Fruit fly (Drosophila melanogaster) whole organism, embryonic: Measurements from ENCODE around the gene Lsp2.

ENCODE experiments used
- CG1024 ChIP-seq: fragments of 200-800 bp; sonication (Bioruptor generic); IDR thresholded peaks from 2 replicates; pipeline ENCODE4 v1.3.6; 2022; ENCODE audit warnings: missing biosample characterization, missing genetic modification characterization
- CG11696 ChIP-seq: fragments of 200-800 bp; sonication (Bioruptor generic); IDR thresholded peaks from 2 replicates; pipeline ENCODE4 v1.3.6; 2022; ENCODE audit warnings: missing biosample characterization, missing genetic modification characterization
- CG12071 ChIP-seq: fragments of 200-800 bp; sonication (Bioruptor generic); optimal IDR thresholded peaks from 3 replicates; lab custom pipeline; 2018; ENCODE audit warnings: missing biosample characterization, mild to moderate bottlenecking, missing genetic modification characterization
- CG1233 ChIP-seq: fragments of 200-800 bp; sonication (Bioruptor generic); optimal IDR thresholded peaks from 4 replicates; lab custom pipeline; 2018; ENCODE audit warnings: missing biosample characterization, mild to moderate bottlenecking, missing genetic modification characterization
- CG13123 ChIP-seq: fragments of 200-800 bp; sonication (Bioruptor generic); optimal IDR thresholded peaks from 2 replicates; lab custom pipeline; 2016; ENCODE audit warnings: missing biosample characterization, missing genetic modification characterization
- CG14710 ChIP-seq: fragments of 200-800 bp; sonication (Bioruptor generic); optimal IDR thresholded peaks from 3 replicates; lab custom pipeline; 2019; ENCODE audit warnings: missing biosample characterization, mild to moderate bottlenecking, missing genetic modification characterization, moderate library complexity
- CG16863 ChIP-seq: fragments of 200-800 bp; sonication (Bioruptor generic); optimal IDR thresholded peaks from 3 replicates; lab custom pipeline; 2016; ENCODE audit warnings: missing biosample characterization, missing genetic modification characterization
- CG17359 ChIP-seq: fragments of 200-800 bp; sonication (Bioruptor generic); optimal IDR thresholded peaks from 3 replicates; lab custom pipeline; 2018; ENCODE audit warnings: missing biosample characterization, mild to moderate bottlenecking, missing genetic modification characterization, moderate library complexity
- CG17802 ChIP-seq: fragments of 200-800 bp; sonication (Bioruptor generic); optimal IDR thresholded peaks from 2 replicates; lab custom pipeline; 2018; ENCODE audit warnings: missing biosample characterization, mild to moderate bottlenecking, missing genetic modification characterization, moderate library complexity
- CG18011 ChIP-seq: fragments of 200-800 bp; sonication (Bioruptor generic); optimal IDR thresholded peaks from 2 replicates; lab custom pipeline; 2017; ENCODE audit warnings: missing biosample characterization, missing genetic modification characterization, mild to moderate bottlenecking, moderate library complexity, missing genotype
- CG18599 ChIP-seq: fragments of 200-800 bp; sonication (Bioruptor generic); optimal IDR thresholded peaks from 3 replicates; lab custom pipeline; 2017; ENCODE audit warnings: missing biosample characterization, missing genetic modification characterization, mild to moderate bottlenecking, moderate library complexity, missing genetic modification reagents
- CG2116 ChIP-seq: fragments of 200-800 bp; sonication (Bioruptor generic); optimal IDR thresholded peaks from 3 replicates; lab custom pipeline; 2018; ENCODE audit warnings: missing biosample characterization, mild to moderate bottlenecking, missing genetic modification characterization
- CG30020 ChIP-seq: fragments of 200-800 bp; optimal IDR thresholded peaks from 2 replicates; lab custom pipeline; 2019; ENCODE audit warnings: missing biosample characterization, mild to moderate bottlenecking, missing genetic modification characterization, moderate library complexity
- CG30403 ChIP-seq: fragments of 200-800 bp; sonication (Bioruptor generic); optimal IDR thresholded peaks from 3 replicates; lab custom pipeline; 2016; ENCODE audit warnings: missing biosample characterization, missing genetic modification characterization
- CG32767 ChIP-seq: fragments of 200-800 bp; sonication (Bioruptor generic); IDR thresholded peaks from 2 replicates; pipeline ENCODE4 v1.3.6; 2022; ENCODE audit warnings: missing biosample characterization, missing genetic modification characterization
- CG32772 ChIP-seq: fragments of 200-800 bp; sonication (Bioruptor generic); IDR thresholded peaks from 2 replicates; pipeline ENCODE4 v1.3.6; 2022; ENCODE audit warnings: missing biosample characterization, missing genetic modification characterization
- CG3407 ChIP-seq: fragments of 200-800 bp; sonication (Bioruptor generic); optimal IDR thresholded peaks from 2 replicates; lab custom pipeline; 2018; ENCODE audit warnings: missing biosample characterization, mild to moderate bottlenecking, missing genetic modification characterization
- CG43689 ChIP-seq: fragments of 200-800 bp; sonication (Bioruptor generic); IDR thresholded peaks from 2 replicates; pipeline ENCODE4 v1.3.6; 2022; ENCODE audit warnings: missing biosample characterization, missing genetic modification characterization
- CG4404 ChIP-seq: fragments of 200-800 bp; sonication (Bioruptor generic); IDR thresholded peaks from 2 replicates; pipeline ENCODE4 v1.3.6; 2022; ENCODE audit warnings: missing biosample characterization, missing genetic modification characterization
- CG6813 ChIP-seq: fragments of 200-800 bp; sonication (Bioruptor generic); optimal IDR thresholded peaks from 2 replicates; lab custom pipeline; 2017; ENCODE audit warnings: missing biosample characterization, missing genetic modification characterization, mild to moderate bottlenecking, moderate library complexity, missing genetic modification reagents
- D ChIP-seq, 2 experiments: fragments of 200-800 bp in 1 of 2; fragments of >200 bp in 1 of 2; sonication (Bioruptor generic) in 1 of 2; optimal IDR thresholded peaks; 2 replicates in 1 of 2; 3 replicates in 1 of 2; lab custom pipeline; 2017; ENCODE audit warnings: mild to moderate bottlenecking in 1 of 2, missing biosample characterization in 1 of 2, missing genetic modification characterization in 1 of 2, missing genetic modification reagents in 1 of 2
- Drgx ChIP-seq: fragments of 200-800 bp; sonication (Bioruptor generic); IDR thresholded peaks from 2 replicates; pipeline ENCODE4 v1.3.6; 2022; ENCODE audit warnings: missing biosample characterization, missing genetic modification characterization
- ERR ChIP-seq: fragments of 200-800 bp; sonication (Bioruptor generic); optimal IDR thresholded peaks from 2 replicates; lab custom pipeline; 2016; ENCODE audit warnings: missing biosample characterization, missing genetic modification characterization
- Ets97D ChIP-seq: fragments of 200-800 bp; sonication (Bioruptor generic); optimal IDR thresholded peaks from 3 replicates; lab custom pipeline; 2016; ENCODE audit warnings: missing biosample characterization, missing genetic modification characterization
- HLH3B ChIP-seq: fragments of 200-800 bp; sonication (Bioruptor generic); IDR thresholded peaks from 2 replicates; pipeline ENCODE4 v1.3.6; 2022; ENCODE audit warnings: missing biosample characterization, missing genetic modification characterization
- Hey ChIP-seq: fragments of 200-800 bp; sonication (Bioruptor generic); optimal IDR thresholded peaks from 3 replicates; lab custom pipeline; 2018; ENCODE audit warnings: missing biosample characterization, mild to moderate bottlenecking, missing genetic modification characterization
- HmgD ChIP-seq: fragments of 200-800 bp; sonication (Bioruptor generic); optimal IDR thresholded peaks from 3 replicates; lab custom pipeline; 2016; ENCODE audit warnings: missing biosample characterization, missing genetic modification characterization
- NfI ChIP-seq: fragments of 200-800 bp; sonication (Bioruptor generic); optimal IDR thresholded peaks from 3 replicates; lab custom pipeline; 2018; ENCODE audit warnings: missing biosample characterization, mild to moderate bottlenecking, missing genetic modification characterization, moderate library complexity
- Pdp1 ChIP-seq, 2 experiments: fragments of 200-800 bp; sonication (Bioruptor generic); optimal IDR thresholded peaks; 3 replicates each; lab custom pipeline; 2016; ENCODE audit warnings: missing biosample characterization in 2 of 2, missing genetic modification characterization in 2 of 2, mild to moderate bottlenecking in 1 of 2, moderate library complexity in 1 of 2
- Sox100B ChIP-seq: fragments of 200-800 bp; sonication (Bioruptor generic); optimal IDR thresholded peaks from 3 replicates; lab custom pipeline; 2018; ENCODE audit warnings: missing biosample characterization, mild to moderate bottlenecking, missing genetic modification characterization
- Sox102F ChIP-seq: fragments of 200-800 bp; sonication (Bioruptor generic); optimal IDR thresholded peaks from 2 replicates; lab custom pipeline; 2018; ENCODE audit warnings: missing biosample characterization, mild to moderate bottlenecking, missing genetic modification characterization, moderate library complexity
- Stat92E ChIP-seq, 3 experiments: fragments of >200 bp in 2 of 3; fragments of 200-800 bp in 1 of 3; sonication (Bioruptor generic) in 1 of 3; optimal IDR thresholded peaks; 2 replicates each; lab custom pipeline; 2017 to 2019; ENCODE audit warnings: missing biosample characterization in 3 of 3, missing genetic modification characterization in 3 of 3, mild to moderate bottlenecking in 1 of 3, moderate library complexity in 1 of 3
- Usf ChIP-seq: fragments of 200-800 bp; sonication (Bioruptor generic); optimal IDR thresholded peaks from 2 replicates; lab custom pipeline; 2017; ENCODE audit warnings: missing genotype, missing biosample characterization, missing genetic modification characterization
- abd-A ChIP-seq: fragments of 200-800 bp; sonication (Bioruptor generic); optimal IDR thresholded peaks from 3 replicates; lab custom pipeline; 2019; ENCODE audit warnings: missing biosample characterization, mild to moderate bottlenecking, missing genetic modification characterization, moderate library complexity
- bab2 ChIP-seq: fragments of 200-800 bp; sonication (Bioruptor generic); optimal IDR thresholded peaks from 2 replicates; lab custom pipeline; 2016; ENCODE audit warnings: missing biosample characterization, missing genetic modification characterization
- bsh ChIP-seq, 2 experiments: fragments of 200-800 bp; sonication (Bioruptor generic); optimal IDR thresholded peaks; 2 replicates each; lab custom pipeline; 2017 to 2018; ENCODE audit warnings: mild to moderate bottlenecking in 2 of 2, missing biosample characterization in 2 of 2, missing genetic modification characterization in 2 of 2, moderate library complexity in 1 of 2
- btn ChIP-seq: fragments of 200-800 bp; sonication (Bioruptor generic); optimal IDR thresholded peaks from 2 replicates; lab custom pipeline; 2016; ENCODE audit warnings: missing biosample characterization, missing genetic modification characterization
- cad ChIP-seq: fragments of >200 bp; optimal IDR thresholded peaks from 2 replicates; lab custom pipeline; 2017; ENCODE audit warnings: missing biosample characterization, missing genetic modification characterization
- cas ChIP-seq: fragments of 200-800 bp; sonication (Bioruptor generic); IDR thresholded peaks from 2 replicates; pipeline ENCODE4 v1.3.6; 2022; ENCODE audit warnings: missing biosample characterization, missing genetic modification characterization
- corto ChIP-seq: fragments of 200-800 bp; sonication (Bioruptor generic); optimal IDR thresholded peaks from 2 replicates; lab custom pipeline; 2016; ENCODE audit warnings: missing biosample characterization, mild to moderate bottlenecking, missing genetic modification characterization, moderate library complexity
- ftz-f1 ChIP-seq: fragments of 200-800 bp; sonication (Bioruptor generic); optimal IDR thresholded peaks from 2 replicates; lab custom pipeline; 2016; ENCODE audit warnings: missing biosample characterization, missing genetic modification characterization
- gt ChIP-seq: fragments of 200-800 bp; sonication (Bioruptor generic); IDR thresholded peaks from 2 replicates; pipeline ENCODE4 v1.3.6; 2022; ENCODE audit warnings: missing biosample characterization, missing genetic modification characterization
- hkb ChIP-seq, 2 experiments: fragments of 200-800 bp in 1 of 2; fragments of >200 bp in 1 of 2; sonication (Bioruptor generic) in 1 of 2; IDR thresholded peaks in 1 of 2; optimal IDR thresholded peaks in 1 of 2; 2 replicates each; pipeline versions ENCODE4 v1.3.6 to Lab custom; 2017 to 2022; ENCODE audit warnings: missing biosample characterization in 1 of 2, missing genetic modification characterization in 1 of 2
- klu ChIP-seq: fragments of 200-800 bp; sonication (Bioruptor generic); IDR thresholded peaks from 2 replicates; pipeline ENCODE4 v1.3.6; 2022; ENCODE audit warnings: missing biosample characterization, missing genetic modification characterization
- lab ChIP-seq: fragments of 200-800 bp; sonication (Bioruptor generic); optimal IDR thresholded peaks from 3 replicates; lab custom pipeline; 2017; ENCODE audit warnings: missing biosample characterization, missing genetic modification characterization, mild to moderate bottlenecking, moderate library complexity, missing genetic modification reagents
- ranshi ChIP-seq: fragments of 200-800 bp; sonication (Bioruptor generic); IDR thresholded peaks from 2 replicates; pipeline ENCODE4 v1.3.6; 2022; ENCODE audit warnings: missing biosample characterization, missing genetic modification characterization
- ro ChIP-seq: fragments of 200-800 bp; sonication (Bioruptor generic); IDR thresholded peaks from 2 replicates; pipeline ENCODE4 v1.3.6; 2022; ENCODE audit warnings: missing biosample characterization, missing genetic modification characterization
- sisA ChIP-seq: fragments of 200-800 bp; sonication (Bioruptor generic); IDR thresholded peaks from 2 replicates; pipeline ENCODE4 v1.3.6; 2022; ENCODE audit warnings: missing biosample characterization, missing genetic modification characterization
- sna ChIP-seq: fragments of 200-800 bp; sonication (Bioruptor generic); IDR thresholded peaks from 2 replicates; pipeline ENCODE4 v1.3.6; 2022; ENCODE audit warnings: missing biosample characterization, missing genetic modification characterization; ENCODE audit not compliant: partially characterized antibody
- vvl ChIP-seq: fragments of 200-800 bp; sonication (Bioruptor generic); IDR thresholded peaks from 2 replicates; pipeline ENCODE4 v1.3.6; 2022; ENCODE audit warnings: missing biosample characterization, missing genetic modification characterization

The Lsp2 gene

DNA sequence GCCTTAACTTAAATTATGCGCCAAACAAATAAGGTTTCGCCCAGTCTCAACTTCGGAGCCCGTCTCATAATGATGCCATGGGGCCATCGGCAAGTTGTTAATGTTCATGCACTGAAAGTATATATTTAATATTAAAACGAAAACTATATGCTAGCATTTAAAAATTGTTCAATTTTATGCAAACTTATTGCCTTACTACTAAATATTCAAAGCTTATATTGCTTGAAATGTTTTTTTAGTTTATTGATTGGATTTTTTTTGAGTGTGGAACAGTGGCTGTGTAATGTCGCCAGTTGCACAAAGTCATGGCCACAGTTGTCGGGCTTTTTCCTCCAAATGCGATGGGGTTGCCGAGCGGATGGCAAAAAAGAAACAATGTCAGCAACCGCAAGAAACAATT, 15.0 kb upstream of the Lsp2 start (continued):
- no peak for TF ChIP-seq cas
- TF ChIP-seq Usf = no peak
- TF ChIP-seq CG43689 (GFP tag; lab: Robert Waterston, UW) = no peak
- TF ChIP-seq CG18599 (GFP tag; lab: Kevin White, UChicago) = no peak
- peak; percentile 20; the same call in 1 of the 2 replicates for TF ChIP-seq HLH3B (GFP tag; lab: Robert Waterston, UW)
- peak in 1 of 2 experiments; percentile 37 for TF ChIP-seq bsh (GFP tag; optimal IDR thresholded peaks at IDR 0.05; lab: Kevin White, UChicago)
- no peak for TF ChIP-seq CG30020 (tag; lab: Kevin White, UChicago)
- TF ChIP-seq lab (GFP tag; lab: Kevin White, UChicago) = no peak
- no peak for TF ChIP-seq ERR (GFP tag; lab: Kevin White, UChicago)
- TF ChIP-seq CG17359 (tag; lab: Kevin White, UChicago) = peak; percentile 39
- TF ChIP-seq CG2116 = no peak
- TF ChIP-seq CG14710 (tag; lab: Kevin White, UChicago) = peak; percentile 9
- TF ChIP-seq Pdp1 (GFP tag; optimal IDR thresholded peaks at IDR 0.05; lab: Kevin White, UChicago) = no peak
- no peak for TF ChIP-seq hkb (optimal IDR thresholded peaks at IDR 0.05; lab: Kevin White, UChicago)
- TF ChIP-seq hkb (GFP tag; IDR thresholded peaks at IDR 0.05; lab: Robert Waterston, UW) = peak; percentile 64
- no peak for TF ChIP-seq CG1233
- peak; percentile 67 for TF ChIP-seq vvl (GFP tag; lab: Robert Waterston, UW)
- TF ChIP-seq CG12071 (GFP tag; lab: Kevin White, UChicago) = no peak
- TF ChIP-seq ro (GFP tag; lab: Robert Waterston, UW) = no peak
- peak; percentile 22; the same call in 1 of the 2 replicates for TF ChIP-seq sisA
- no peak for TF ChIP-seq D (optimal IDR thresholded peaks at IDR 0.05; lab: Kevin White, UChicago)
- TF ChIP-seq D (GFP tag; optimal IDR thresholded peaks at IDR 0.05; lab: Kevin White, UChicago) = no peak
- no peak for TF ChIP-seq bab2
- no peak for TF ChIP-seq CG4404 (GFP tag; lab: Robert Waterston, UW)
- no peak for TF ChIP-seq CG16863 (GFP tag; lab: Kevin White, UChicago)
- no peak for TF ChIP-seq Sox102F (GFP tag; lab: Kevin White, UChicago)
- TF ChIP-seq CG18011 (GFP tag; lab: Kevin White, UChicago) = no peak
- TF ChIP-seq CG3407 (GFP tag; lab: Kevin White, UChicago) = no peak
- TF ChIP-seq Hey = no peak
- TF ChIP-seq HmgD (GFP tag; lab: Kevin White, UChicago) = no peak
- peak; percentile 33; the same call in 1 of the 2 replicates for TF ChIP-seq CG32772 (GFP tag; lab: Robert Waterston, UW)
- TF ChIP-seq Drgx = peak; percentile 86
- TF ChIP-seq Sox100B (GFP tag; lab: Kevin White, UChicago) = peak; percentile 40
- TF ChIP-seq corto = peak; percentile 25
- no peak for TF ChIP-seq CG13123
- TF ChIP-seq gt (GFP tag; lab: Robert Waterston, UW) = no peak
- no peak for TF ChIP-seq klu (GFP tag; lab: Robert Waterston, UW)
- TF ChIP-seq abd-A (tag; lab: Kevin White, UChicago) = no peak
- TF ChIP-seq Stat92E (GFP tag; optimal IDR thresholded peaks at IDR 0.05; lab: Kevin White, UChicago) = no peak
- no peak for TF ChIP-seq ranshi
- no peak for TF ChIP-seq Ets97D (GFP tag; lab: Kevin White, UChicago)
- TF ChIP-seq sna (GFP tag; lab: Robert Waterston, UW) = no peak
- no peak for TF ChIP-seq CG6813
- peak; percentile 5 for TF ChIP-seq CG30403 (GFP tag; lab: Kevin White, UChicago)
- TF ChIP-seq btn (GFP tag; lab: Kevin White, UChicago) = no peak
- no peak for TF ChIP-seq CG1024 (GFP tag; lab: Robert Waterston, UW)
- TF ChIP-seq NfI (GFP tag; lab: Kevin White, UChicago) = no peak
- TF ChIP-seq ftz-f1 = no peak
- TF ChIP-seq CG17802 (tag; lab: Kevin White, UChicago) = no peak
- TF ChIP-seq CG32767 (GFP tag; lab: Robert Waterston, UW) = no peak
- TF ChIP-seq cad (GFP tag; lab: Kevin White, UChicago) = no peak
- no peak for TF ChIP-seq CG11696 (GFP tag; lab: Robert Waterston, UW)
